Worm (Caenorhabditis elegans): Measurements from ENCODE around the gene Y116F11B.7.
A peak's percentile ranks its signal among the peaks of the same experiment; 100 is the strongest.

Gene Y116F11B.7

ce11 chrV:19895250-19895649, 47.1 kb downstream of the Y116F11B.7 start, which contains the start of gene gly-4:
TSS of gene gly-4 (minus strand) at chrV:19895350.
- TF ChIP-seq cog-1 (tag; optimal IDR thresholded peaks at IDR 0.05) (no peak), flt-1 (GFP tag; IDR thresholded peaks at IDR 0.05) (no peak), med-1 (GFP tag; optimal IDR thresholded peaks at IDR 0.05; ENCODE audit: insufficient read depth) (no peak), klf-2 (GFP tag; conservative IDR thresholded peaks at IDR 0.05) (no peak), ztf-29 (GFP tag; IDR thresholded peaks at IDR 0.05) (no peak), ztf-23 (GFP tag; IDR thresholded peaks at IDR 0.05) (no peak), T22C8.4 (GFP tag; IDR thresholded peaks at IDR 0.05) (no peak)

ce11 chrV:19897557-19897956, 49.4 kb downstream of the Y116F11B.7 start:
- no peak for TF ChIP-seq T22C8.4 (GFP tag; IDR thresholded peaks at IDR 0.05)
- no peak for TF ChIP-seq med-1 (GFP tag; optimal IDR thresholded peaks at IDR 0.05; ENCODE audit: insufficient read depth)
- TF ChIP-seq cog-1 (tag; optimal IDR thresholded peaks at IDR 0.05): peak; percentile 23

ce11 chrV:19897982-19898381, 49.9 kb downstream of the Y116F11B.7 start:
- TF ChIP-seq flt-1 (GFP tag; IDR thresholded peaks at IDR 0.05) (no peak), ztf-29 (GFP tag; IDR thresholded peaks at IDR 0.05) (no peak), klf-2 (GFP tag; conservative IDR thresholded peaks at IDR 0.05) (no peak)

ce11 chrV:19899167-19899566, 51.1 kb downstream of the Y116F11B.7 start, which contains the start of gene Y116F11B.14:
TSS of gene Y116F11B.14 (plus strand) at chrV:19899467.
- TF ChIP-seq flt-1 (GFP tag; IDR thresholded peaks at IDR 0.05) (no peak), tab-1 (GFP tag; IDR thresholded peaks at IDR 0.05) (no peak), ref-1 (GFP tag; conservative IDR thresholded peaks at IDR 0.05) (no peak), cog-1 (tag; optimal IDR thresholded peaks at IDR 0.05) (no peak), ztf-29 (GFP tag; IDR thresholded peaks at IDR 0.05) (no peak), ztf-23 (GFP tag; IDR thresholded peaks at IDR 0.05) (no peak), T22C8.4 (GFP tag; IDR thresholded peaks at IDR 0.05) (no peak), klf-2 (GFP tag; conservative IDR thresholded peaks at IDR 0.05) (no peak), med-1 (GFP tag; optimal IDR thresholded peaks at IDR 0.05; ENCODE audit: insufficient read depth) (no peak)

ce11 chrV:19901826-19902225, 53.7 kb downstream of the Y116F11B.7 start:
- TF ChIP-seq ztf-23 (GFP tag; IDR thresholded peaks at IDR 0.05) (no peak), T22C8.4 (GFP tag; IDR thresholded peaks at IDR 0.05) (peak; percentile 92)

ce11 chrV:19904790-19905189, 56.7 kb downstream of the Y116F11B.7 start:
- TF ChIP-seq tab-1 (GFP tag; IDR thresholded peaks at IDR 0.05) (no peak), ref-1 (GFP tag; conservative IDR thresholded peaks at IDR 0.05) (no peak), flt-1 (GFP tag; IDR thresholded peaks at IDR 0.05) (no peak), ztf-29 (GFP tag; IDR thresholded peaks at IDR 0.05) (no peak), T22C8.4 (GFP tag; IDR thresholded peaks at IDR 0.05) (peak; percentile 98), klf-2 (GFP tag; conservative IDR thresholded peaks at IDR 0.05) (no peak)

All from whole organism, midembryonic.